Fruit fly (Drosophila melanogaster) whole organism, wandering third instar larva: ENCODE results near the gene CG11696.
A peak's percentile ranks its signal among the peaks of the same experiment; 100 is the strongest.

Experiments
- Abd-B ChIP-seq: fragments of >200 bp; optimal IDR thresholded peaks from 2 replicates; lab custom pipeline; 2017; ENCODE audit warnings: missing biosample characterization, missing genetic modification characterization
- CG32264 ChIP-seq: fragments of 200-800 bp; sonication (Bioruptor generic); optimal IDR thresholded peaks from 2 replicates; lab custom pipeline; 2016; ENCODE audit warnings: missing biosample characterization, missing genetic modification characterization
- CG9705 ChIP-seq: fragments of 200-800 bp; sonication (Bioruptor generic); optimal IDR thresholded peaks from 2 replicates; lab custom pipeline; 2018; ENCODE audit warnings: missing biosample characterization, mild to moderate bottlenecking, missing genetic modification characterization
- CrebA ChIP-seq: fragments of 200-800 bp; sonication (Bioruptor generic); optimal IDR thresholded peaks from 2 replicates; lab custom pipeline; 2016; ENCODE audit warnings: missing biosample characterization, mild to moderate bottlenecking, missing genetic modification characterization, borderline replicate concordance
- Dfd ChIP-seq: fragments of >200 bp; optimal IDR thresholded peaks from 2 replicates; lab custom pipeline; 2017; ENCODE audit warnings: missing biosample characterization, missing genetic modification characterization
- Dif ChIP-seq: fragments of 200-275, 200-300 bp; sonication (Bioruptor generic); optimal IDR thresholded peaks from 2 replicates; lab custom pipeline; 2018; ENCODE audit warnings: missing biosample characterization, missing genetic modification characterization; ENCODE audit not compliant: partially characterized antibody
- GATAd ChIP-seq: sonication (Bioruptor generic); optimal IDR thresholded peaks from 2 replicates; lab custom pipeline; 2016; ENCODE audit warnings: missing biosample characterization, missing genetic modification characterization
- HLH106 ChIP-seq: fragments of 200-800 bp; optimal IDR thresholded peaks from 3 replicates; lab custom pipeline; 2019; ENCODE audit warnings: missing biosample characterization, mild to moderate bottlenecking, missing genetic modification characterization, moderate library complexity
- Hnf4 ChIP-seq: fragments of 200-800 bp; sonication (Bioruptor generic); optimal IDR thresholded peaks from 2 replicates; lab custom pipeline; 2016; ENCODE audit warnings: missing biosample characterization, mild to moderate bottlenecking, missing genetic modification characterization
- Hr78 ChIP-seq: fragments of >200 bp; optimal IDR thresholded peaks from 2 replicates; lab custom pipeline; 2017; ENCODE audit warnings: missing biosample characterization, missing genetic modification characterization
- Hr83 ChIP-seq: fragments of 200-300 bp; sonication (Bioruptor generic); optimal IDR thresholded peaks from 2 replicates; lab custom pipeline; 2016; ENCODE audit warnings: missing biosample characterization, mild to moderate bottlenecking, missing genetic modification characterization, moderate library complexity; ENCODE audit not compliant: poor library complexity, severe bottlenecking
- Jra ChIP-seq: sonication (Bioruptor generic); optimal IDR thresholded peaks from 2 replicates; lab custom pipeline; 2016; ENCODE audit warnings: missing biosample characterization, missing genetic modification characterization
- Mio ChIP-seq: sonication (Bioruptor generic); optimal IDR thresholded peaks from 2 replicates; lab custom pipeline; 2016; ENCODE audit warnings: missing biosample characterization, missing genetic modification characterization
- Myc ChIP-seq: fragments of >200 bp; optimal IDR thresholded peaks from 2 replicates; lab custom pipeline; 2017
- N ChIP-seq: fragments of >200 bp; optimal IDR thresholded peaks from 2 replicates; lab custom pipeline; 2018; ENCODE audit warnings: missing biosample characterization, missing external identifiers, missing genetic modification characterization
- OdsH ChIP-seq: fragments of 200-800 bp; sonication (Bioruptor generic); optimal IDR thresholded peaks from 2 replicates; lab custom pipeline; 2016; ENCODE audit warnings: missing biosample characterization, mild to moderate bottlenecking, missing genetic modification characterization
- Rel ChIP-seq, 2 experiments: fragments of 200-800 bp; sonication (Bioruptor generic) in 1 of 2; optimal IDR thresholded peaks; 2 replicates in 1 of 2; 3 replicates in 1 of 2; lab custom pipeline; 2016 to 2019; ENCODE audit warnings: mild to moderate bottlenecking in 2 of 2, missing biosample characterization in 2 of 2, missing genetic modification characterization in 2 of 2, moderate library complexity in 1 of 2
- Sp1 ChIP-seq: fragments of 200-800 bp; sonication (Bioruptor generic); optimal IDR thresholded peaks from 3 replicates; lab custom pipeline; 2019; ENCODE audit warnings: missing biosample characterization, mild to moderate bottlenecking, missing genetic modification characterization, moderate library complexity
- Vsx2 ChIP-seq: fragments of 200-300, 225-300 bp; sonication (Bioruptor generic); optimal IDR thresholded peaks from 2 replicates; lab custom pipeline; 2018; ENCODE audit warnings: missing biosample characterization, missing genetic modification characterization; ENCODE audit not compliant: partially characterized antibody
- br ChIP-seq: fragments of 200-800 bp; sonication (Bioruptor generic); optimal IDR thresholded peaks from 2 replicates; lab custom pipeline; 2016; ENCODE audit warnings: missing biosample characterization, missing genetic modification characterization
- brk ChIP-seq: fragments of 200-800 bp; sonication (Bioruptor generic); optimal IDR thresholded peaks from 2 replicates; lab custom pipeline; 2016; ENCODE audit warnings: missing biosample characterization, mild to moderate bottlenecking, missing genetic modification characterization
- dl ChIP-seq, 2 experiments: fragments of 175-275, 200-275 bp in 1 of 2; fragments of 200-275 bp in 1 of 2; sonication (Bioruptor generic); optimal IDR thresholded peaks; lab custom pipeline; 2018; ENCODE audit warnings: mild to moderate bottlenecking in 2 of 2, missing biosample characterization in 2 of 2, missing genetic modification characterization in 2 of 2, moderate library complexity in 2 of 2; ENCODE audit not compliant: partially characterized antibody in 2 of 2, insufficient read depth in 1 of 2
- dmrt93B ChIP-seq: fragments of 200-800 bp; sonication (Bioruptor generic); optimal IDR thresholded peaks from 2 replicates; lab custom pipeline; 2018; ENCODE audit warnings: missing biosample characterization, mild to moderate bottlenecking, missing genetic modification characterization
- dsf ChIP-seq: sonication (Bioruptor generic); optimal IDR thresholded peaks from 2 replicates; lab custom pipeline; 2016; ENCODE audit warnings: missing biosample characterization, missing genetic modification characterization, borderline replicate concordance
- ey ChIP-seq: fragments of 200-800 bp; sonication (Bioruptor generic); optimal IDR thresholded peaks from 2 replicates; lab custom pipeline; 2016; ENCODE audit warnings: missing biosample characterization, missing genetic modification characterization
- foxo ChIP-seq, 2 experiments: fragments of 200-800 bp; sonication (Bioruptor generic); optimal IDR thresholded peaks; 2 replicates in 1 of 2; 3 replicates in 1 of 2; lab custom pipeline; 2016 to 2017; ENCODE audit warnings: missing biosample characterization in 2 of 2, missing genetic modification characterization in 2 of 2
- fru ChIP-seq: fragments of 200-800 bp; sonication (Bioruptor generic); optimal IDR thresholded peaks from 3 replicates; lab custom pipeline; 2016; ENCODE audit warnings: missing biosample characterization, mild to moderate bottlenecking, missing genetic modification characterization
- h ChIP-seq: fragments of 200-800 bp; sonication (Bioruptor generic); optimal IDR thresholded peaks from 3 replicates; lab custom pipeline; 2016; ENCODE audit warnings: missing biosample characterization, mild to moderate bottlenecking, missing genetic modification characterization
- jim ChIP-seq: fragments of 175-275, 200-325 bp; sonication (Bioruptor generic); optimal IDR thresholded peaks from 2 replicates; lab custom pipeline; 2016; ENCODE audit warnings: missing biosample characterization, mild to moderate bottlenecking, missing genetic modification characterization
- lola ChIP-seq: fragments of >200 bp; optimal IDR thresholded peaks from 2 replicates; lab custom pipeline; 2017; ENCODE audit warnings: missing biosample characterization, missing genetic modification characterization
- pan ChIP-seq: fragments of >200 bp; optimal IDR thresholded peaks from 2 replicates; lab custom pipeline; 2017
- psq ChIP-seq: fragments of 200-800 bp; sonication (Bioruptor generic); optimal IDR thresholded peaks from 3 replicates; lab custom pipeline; 2017; ENCODE audit warnings: missing biosample characterization, mild to moderate bottlenecking, missing genetic modification characterization, moderate library complexity
- rgr ChIP-seq: fragments of 200-800 bp; sonication (Bioruptor generic); optimal IDR thresholded peaks from 3 replicates; lab custom pipeline; 2016; ENCODE audit warnings: missing biosample characterization, mild to moderate bottlenecking, missing genetic modification characterization
- sage ChIP-seq: fragments of 200-800 bp; sonication (Bioruptor generic); optimal IDR thresholded peaks from 2 replicates; lab custom pipeline; 2016; ENCODE audit warnings: missing biosample characterization, mild to moderate bottlenecking, missing genetic modification characterization
- sv ChIP-seq: fragments of 200-800 bp; sonication (Bioruptor generic); optimal IDR thresholded peaks from 3 replicates; lab custom pipeline; 2016; ENCODE audit warnings: missing biosample characterization, missing genetic modification characterization
- tai ChIP-seq: sonication (Bioruptor generic); optimal IDR thresholded peaks from 2 replicates; lab custom pipeline; 2016; ENCODE audit warnings: missing biosample characterization, missing genetic modification characterization
- usp ChIP-seq: fragments of >200 bp; optimal IDR thresholded peaks from 2 replicates; lab custom pipeline; 2017; ENCODE audit warnings: missing biosample characterization, missing genetic modification characterization
- woc ChIP-seq: sonication (Bioruptor generic); optimal IDR thresholded peaks from 2 replicates; lab custom pipeline; 2016; ENCODE audit warnings: missing biosample characterization, mild to moderate bottlenecking, missing genetic modification characterization

The CG11696 gene

DNA sequence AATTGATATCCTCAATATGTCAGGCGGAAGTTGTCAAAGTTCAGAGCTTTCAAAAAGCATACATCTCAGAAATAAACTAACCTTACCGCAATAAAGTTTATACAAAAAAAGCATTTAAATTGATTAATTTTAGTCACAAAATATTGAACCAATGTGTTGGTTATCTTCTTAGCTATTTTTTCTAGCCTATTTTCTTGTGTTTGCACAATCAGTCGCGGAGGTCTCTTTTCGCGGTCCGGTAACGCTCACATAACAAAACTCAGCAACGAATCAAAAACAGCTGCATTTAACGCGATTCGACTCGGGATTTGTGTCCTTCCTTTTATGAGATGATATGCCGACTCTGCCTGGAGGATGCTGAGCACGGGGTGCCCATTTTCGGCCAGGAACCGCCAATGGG is at the start of gene CG11696:
CG11696 (plus strand) TSS at position 203 of the 400 bp plus-strand sequence.
- TF ChIP-seq Myc (lab: Kevin White, UChicago) (peak; percentile 62), woc (GFP tag; lab: Kevin White, UChicago) (no peak), GATAd (no peak), foxo (GFP tag; optimal IDR thresholded peaks at IDR 0.05; lab: Kevin White, UChicago) (no peak)

DNA sequence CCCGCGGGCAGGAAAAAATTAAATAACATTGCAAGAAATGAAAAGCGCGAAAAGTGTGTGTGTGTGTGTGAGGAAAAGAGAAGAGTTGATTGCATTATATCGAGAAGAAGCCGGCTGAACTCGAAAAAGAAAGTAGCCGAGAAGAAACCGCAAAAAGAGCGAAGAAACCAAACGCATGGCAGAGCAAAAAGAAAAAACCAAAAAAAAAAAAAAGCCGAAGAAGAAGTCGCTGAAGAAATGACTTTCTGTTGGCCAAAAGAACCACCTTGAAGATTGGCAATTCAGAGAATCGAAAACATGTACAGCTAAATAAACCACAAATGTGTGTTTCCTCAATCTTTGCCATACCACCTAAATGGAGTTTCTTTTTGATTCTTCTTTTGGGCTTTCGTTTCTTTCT is 49.6 kb upstream of the CG11696 start:
- no peak for TF ChIP-seq GATAd
- TF ChIP-seq psq (GFP tag; lab: Kevin White, UChicago): peak; percentile 68

DNA sequence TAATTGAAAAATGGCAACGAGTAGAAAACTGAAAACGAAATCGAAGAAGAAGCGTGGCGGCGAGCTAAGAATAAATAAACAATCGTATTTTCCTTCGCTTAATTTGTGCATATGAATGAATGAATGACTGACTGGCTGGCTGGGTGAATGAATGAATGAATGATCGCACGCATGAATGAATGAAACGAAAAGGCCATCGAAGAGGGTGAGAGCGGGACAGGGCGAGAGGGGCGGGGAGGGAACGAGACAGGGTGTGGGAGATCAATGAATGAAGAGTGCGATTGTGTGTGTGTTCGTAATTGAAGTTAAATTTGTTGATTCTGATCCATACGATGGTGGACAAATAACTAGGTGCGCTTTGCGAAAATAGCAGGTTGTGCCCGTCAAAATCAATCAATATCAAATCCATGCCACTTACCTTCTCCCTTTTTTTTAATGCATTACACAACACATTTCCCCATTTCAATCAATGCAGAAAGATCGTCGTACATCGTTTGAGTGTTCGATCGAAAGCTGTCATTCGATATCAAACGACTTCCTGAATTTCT is 46.4 kb upstream of the CG11696 start:
- TF ChIP-seq CrebA (GFP tag; lab: Kevin White, UChicago): no peak
- TF ChIP-seq HLH106 (tag; lab: Kevin White, UChicago): no peak
- TF ChIP-seq Vsx2 (GFP tag; lab: Kevin White, UChicago): peak; percentile 35

DNA sequence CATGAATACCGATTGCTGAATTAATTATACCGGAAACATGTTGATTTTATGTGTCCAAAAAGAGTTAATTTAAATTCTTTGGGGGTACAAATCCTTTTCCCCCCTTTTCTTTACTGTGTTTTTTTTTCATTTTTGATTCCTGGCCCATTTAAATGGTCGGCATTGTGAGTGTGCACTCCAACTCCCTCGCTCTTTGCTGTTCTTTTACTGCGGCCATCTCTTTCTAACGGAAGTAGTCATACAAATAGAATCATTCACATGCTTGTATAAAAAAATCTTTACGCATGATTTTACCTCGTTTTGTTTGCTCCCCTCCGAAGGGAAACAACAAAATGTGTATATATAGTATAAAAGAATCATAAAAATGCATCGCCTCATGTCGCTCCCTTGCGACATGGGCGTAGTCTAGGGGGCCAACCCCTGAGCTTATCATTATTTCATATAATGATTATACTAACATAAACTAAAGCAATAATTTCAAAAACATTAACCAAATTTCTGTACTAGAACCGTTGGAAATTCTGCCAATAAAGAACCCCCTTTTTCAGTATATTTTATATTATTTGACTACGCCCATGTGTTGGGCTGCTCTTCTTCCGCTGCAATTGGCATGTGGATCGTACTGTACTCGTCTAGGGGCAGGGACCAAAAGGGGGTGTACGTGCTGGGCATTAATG is 45.4 kb upstream of the CG11696 start:
- peak; percentile 8 for TF ChIP-seq psq (GFP tag; lab: Kevin White, UChicago)
- no peak for TF ChIP-seq sage (GFP tag; lab: Kevin White, UChicago)
- no peak for TF ChIP-seq brk
- no peak for TF ChIP-seq Hnf4 (GFP tag; lab: Kevin White, UChicago)
- TF ChIP-seq Myc (lab: Kevin White, UChicago): no peak
- TF ChIP-seq usp (GFP tag; lab: Kevin White, UChicago): no peak
- peak; percentile 40 for TF ChIP-seq fru (GFP tag; lab: Kevin White, UChicago)
- TF ChIP-seq ey: peak; percentile 4
- peak; percentile 27 for TF ChIP-seq rgr (GFP tag; lab: Kevin White, UChicago)
- TF ChIP-seq Abd-B: no peak
- no peak for TF ChIP-seq woc (GFP tag; lab: Kevin White, UChicago)
- peak; percentile 3 for TF ChIP-seq OdsH (GFP tag; lab: Kevin White, UChicago)
- TF ChIP-seq HLH106 (tag; lab: Kevin White, UChicago): peak; percentile 49
- TF ChIP-seq CG32264 (GFP tag; lab: Kevin White, UChicago): no peak
- no peak for TF ChIP-seq Dif
- peak; percentile 34 for TF ChIP-seq Sp1 (GFP tag; lab: Kevin White, UChicago)
- TF ChIP-seq dl (GFP tag; optimal IDR thresholded peaks at IDR 0.05; lab: Kevin White, UChicago; ENCODE audit: insufficient read depth in 1 of 2, partially characterized antibody in 2 of 2): no peak
- no peak for TF ChIP-seq lola (GFP tag; lab: Kevin White, UChicago)
- TF ChIP-seq CrebA (GFP tag; lab: Kevin White, UChicago): no peak
- TF ChIP-seq N (GFP tag; lab: Kevin White, UChicago): no peak
- TF ChIP-seq tai (GFP tag; lab: Kevin White, UChicago): no peak
- TF ChIP-seq jim (GFP tag; lab: Kevin White, UChicago): no peak
- TF ChIP-seq h: peak; percentile 53
- peak; percentile 0 for TF ChIP-seq CG9705
- no peak for TF ChIP-seq Rel (GFP tag; optimal IDR thresholded peaks at IDR 0.05; lab: Kevin White, UChicago)
- no peak for TF ChIP-seq Rel (tag; optimal IDR thresholded peaks at IDR 0.05; lab: Kevin White, UChicago)
- TF ChIP-seq sv (GFP tag; lab: Kevin White, UChicago): peak; percentile 57
- TF ChIP-seq GATAd: no peak
- peak in 1 of 2 experiments; percentile 47 for TF ChIP-seq foxo (GFP tag; optimal IDR thresholded peaks at IDR 0.05; lab: Kevin White, UChicago)
- no peak for TF ChIP-seq pan (lab: Kevin White, UChicago)
- no peak for TF ChIP-seq br (GFP tag; lab: Kevin White, UChicago)
- TF ChIP-seq Vsx2 (GFP tag; lab: Kevin White, UChicago): no peak
- no peak for TF ChIP-seq dsf
- TF ChIP-seq Mio: no peak
- no peak for TF ChIP-seq Jra (GFP tag; lab: Kevin White, UChicago)
- TF ChIP-seq dmrt93B (GFP tag; lab: Kevin White, UChicago): no peak
- TF ChIP-seq Hr83 (GFP tag; lab: Kevin White, UChicago): no peak
- no peak for TF ChIP-seq Hr78 (GFP tag; lab: Kevin White, UChicago)
- TF ChIP-seq Dfd (GFP tag; lab: Kevin White, UChicago): no peak
- TF ChIP-seq, all 38 proteins: peak for 11
